Worm (Caenorhabditis elegans) whole organism, L4 larva: Measurements from ENCODE around the gene unc-105.
A peak's percentile ranks its signal among the peaks of the same experiment; 100 is the strongest.

Source experiments
- F10B5.3 ChIP-seq: sonication (generic microtip); optimal IDR thresholded peaks from 2 replicates; lab custom pipeline; 2016; ENCODE audit warnings: mild to moderate bottlenecking, missing genetic modification characterization, missing compliant biosample characterization
- F44E2.7 ChIP-seq: fragments of 200-800 bp; sonication (Bioruptor generic); IDR thresholded peaks from 2 replicates; pipeline ENCODE4 v2.1.2; 2022; ENCODE audit warnings: missing genetic modification characterization, missing compliant biosample characterization
- F49E8.2 ChIP-seq: sonication (generic microtip); optimal IDR thresholded peaks from 2 replicates; lab custom pipeline; 2016; ENCODE audit warnings: missing compliant biosample characterization, mild to moderate bottlenecking, missing genetic modification characterization, borderline replicate concordance
- R02D3.7 ChIP-seq: fragments of 150-350 bp; sonication (generic microtip); optimal IDR thresholded peaks from 3 replicates; lab custom pipeline; 2014; ENCODE audit warnings: missing biosample characterization, missing genetic modification characterization
- T26A8.4 ChIP-seq: fragments of 200-800 bp; sonication (Bioruptor generic); IDR thresholded peaks from 2 replicates; pipeline ENCODE4 v1.3.6; 2022; ENCODE audit warnings: missing genetic modification characterization, missing compliant biosample characterization
- Y105C5A.15 ChIP-seq: fragments of 200-800 bp; sonication (Bioruptor generic); IDR thresholded peaks from 2 replicates; pipeline ENCODE4 v1.3.6; 2022; ENCODE audit warnings: missing genetic modification characterization, missing compliant biosample characterization
- Y75B8A.6 ChIP-seq: fragments of 200-800 bp; sonication (Bioruptor generic); IDR thresholded peaks from 2 replicates; pipeline ENCODE4 v1.3.6; 2022; ENCODE audit warnings: missing genetic modification reagents, missing genetic modification characterization, missing compliant biosample characterization
- aha-1 ChIP-seq: fragments of 150-350 bp; peaks from one replicate; lab custom pipeline; 2014; ENCODE audit warnings: missing biosample characterization, missing genetic modification characterization
- aly-2 ChIP-seq: sonication (generic microtip); optimal IDR thresholded peaks from 2 replicates; lab custom pipeline; 2018; ENCODE audit warnings: missing biosample characterization, missing genetic modification characterization
- ceh-44 ChIP-seq: fragments of 200-800 bp; sonication (Bioruptor generic); IDR thresholded peaks from 2 replicates; pipeline ENCODE4 v1.3.6; 2022; ENCODE audit warnings: missing genetic modification reagents, missing genetic modification characterization, missing compliant biosample characterization
- cey-2 ChIP-seq: sonication (generic microtip); optimal IDR thresholded peaks from 3 replicates; lab custom pipeline; 2017; ENCODE audit warnings: missing genetic modification characterization, mild to moderate bottlenecking, missing compliant biosample characterization, antibody characterized with exemption, borderline replicate concordance; ENCODE audit not compliant: insufficient read depth
- ctbp-1 ChIP-seq: fragments of 200-800 bp; sonication (Bioruptor generic); IDR thresholded peaks from 2 replicates; pipeline ENCODE4 v1.3.6; 2022; ENCODE audit warnings: missing genetic modification reagents, missing genetic modification characterization, missing compliant biosample characterization
- daf-16 ChIP-seq, 3 experiments: sonication (generic microtip); optimal IDR thresholded peaks; 2 replicates each; lab custom pipeline; 2016 to 2017; ENCODE audit warnings: missing genetic modification characterization in 3 of 3, missing genetic modification reagents in 3 of 3, mild to moderate bottlenecking in 2 of 3, missing compliant biosample characterization in 2 of 3, missing biosample characterization in 1 of 3, moderate library complexity in 1 of 3
- daf-19 ChIP-seq: fragments of 200-800 bp; sonication (Bioruptor generic); conservative IDR thresholded peaks from 2 replicates; pipeline ENCODE4 v1.3.6; 2022; ENCODE audit warnings: missing genetic modification characterization, missing compliant biosample characterization
- dmd-6 ChIP-seq: fragments of 200-800 bp; sonication (Bioruptor generic); IDR thresholded peaks from 2 replicates; pipeline ENCODE4 v1.3.6; 2022; ENCODE audit warnings: missing genetic modification reagents, missing genetic modification characterization, missing compliant biosample characterization
- dmd-8 ChIP-seq: fragments of 200-800 bp; sonication (Bioruptor generic); IDR thresholded peaks from 2 replicates; pipeline ENCODE4 v1.3.6; 2022; ENCODE audit warnings: missing genetic modification characterization, missing compliant biosample characterization
- dmd-9 ChIP-seq: fragments of 200-800 bp; sonication (Bioruptor generic); IDR thresholded peaks from 2 replicates; pipeline ENCODE4 v1.3.6; 2022; ENCODE audit warnings: missing genetic modification reagents, missing genetic modification characterization, missing compliant biosample characterization
- dpl-1 ChIP-seq: fragments of 150-350 bp; optimal IDR thresholded peaks from 2 replicates; lab custom pipeline; 2014; ENCODE audit warnings: missing biosample characterization, missing genetic modification reagents, missing genetic modification characterization
- dve-1 ChIP-seq: sonication (generic microtip); optimal IDR thresholded peaks from 2 replicates; lab custom pipeline; 2017; ENCODE audit warnings: antibody characterized with exemption, mild to moderate bottlenecking, missing genetic modification characterization, missing compliant biosample characterization; ENCODE audit not compliant: insufficient read depth
- egl-27 ChIP-seq: sonication (generic microtip); optimal IDR thresholded peaks from 3 replicates; lab custom pipeline; 2017; ENCODE audit warnings: missing biosample characterization, missing genetic modification reagents, missing genetic modification characterization
- hlh-11 ChIP-seq: fragments of 200-800 bp; sonication (Bioruptor generic); optimal IDR thresholded peaks from 2 replicates; lab custom pipeline; 2018; ENCODE audit warnings: mild to moderate bottlenecking, missing genetic modification characterization, missing compliant biosample characterization
- hlh-30 ChIP-seq: sonication (generic microtip); optimal IDR thresholded peaks from 2 replicates; lab custom pipeline; 2017; ENCODE audit warnings: antibody characterized with exemption, mild to moderate bottlenecking, missing genetic modification characterization, missing compliant biosample characterization; ENCODE audit not compliant: insufficient read depth
- jun-1 ChIP-seq: fragments of 150-350 bp; optimal IDR thresholded peaks from 2 replicates; lab custom pipeline; 2014; ENCODE audit warnings: missing biosample characterization, missing genetic modification reagents, missing genetic modification characterization
- lin-1 ChIP-seq: fragments of 200-800 bp; sonication (Bioruptor generic); IDR thresholded peaks from 2 replicates; pipeline ENCODE4 v1.3.6; 2022; ENCODE audit warnings: missing genetic modification reagents, missing genetic modification characterization, missing compliant biosample characterization
- lin-15B ChIP-seq: fragments of 150-350 bp; sonication (generic microtip); optimal IDR thresholded peaks from 3 replicates; lab custom pipeline; 2014; ENCODE audit warnings: missing biosample characterization, missing genetic modification characterization
- lir-3 ChIP-seq: sonication (generic microtip); optimal IDR thresholded peaks from 2 replicates; lab custom pipeline; 2016; ENCODE audit warnings: mild to moderate bottlenecking, missing genetic modification characterization, missing compliant biosample characterization
- lsy-2 ChIP-seq, 2 experiments: fragments of 150-350 bp in 1 of 2; sonication (generic microtip) in 1 of 2; optimal IDR thresholded peaks; 2 replicates each; lab custom pipeline; 2014 to 2017; ENCODE audit warnings: missing biosample characterization in 2 of 2, missing genetic modification characterization in 2 of 2
- mdl-1 ChIP-seq, 2 experiments: fragments of 150-350 bp in 1 of 2; sonication (generic microtip) in 1 of 2; optimal IDR thresholded peaks; 2 replicates each; lab custom pipeline; 2014 to 2017; ENCODE audit warnings: missing biosample characterization in 2 of 2, missing genetic modification characterization in 2 of 2
- nhr-11 ChIP-seq: fragments of 150-350 bp; optimal IDR thresholded peaks from 2 replicates; lab custom pipeline; 2014; ENCODE audit warnings: missing biosample characterization, missing genetic modification characterization
- nhr-25 ChIP-seq: sonication (generic microtip); optimal IDR thresholded peaks from 2 replicates; lab custom pipeline; 2017; ENCODE audit warnings: missing genetic modification characterization, mild to moderate bottlenecking, missing compliant biosample characterization, antibody characterized with exemption, moderate library complexity, borderline replicate concordance; ENCODE audit not compliant: insufficient read depth
- nhr-28 ChIP-seq: fragments of 150-350 bp; optimal IDR thresholded peaks from 2 replicates; lab custom pipeline; 2014; ENCODE audit warnings: missing biosample characterization, missing genetic modification characterization
- nhr-41 ChIP-seq: fragments of 200-800 bp; sonication (Bioruptor generic); IDR thresholded peaks from 2 replicates; pipeline ENCODE4 v1.3.6; 2022; ENCODE audit warnings: missing genetic modification reagents, missing genetic modification characterization, missing compliant biosample characterization
- nhr-77 ChIP-seq: fragments of 150-350 bp; optimal IDR thresholded peaks from 2 replicates; lab custom pipeline; 2014; ENCODE audit warnings: missing biosample characterization, missing genetic modification characterization
- pqm-1 ChIP-seq: sonication (generic microtip); optimal IDR thresholded peaks from 2 replicates; lab custom pipeline; 2017; ENCODE audit warnings: missing biosample characterization, missing genetic modification characterization
- set-16 ChIP-seq: fragments of 200-800 bp; sonication (Bioruptor generic); IDR thresholded peaks from 2 replicates; pipeline ENCODE4 v1.3.6; 2022; ENCODE audit warnings: missing genetic modification reagents, missing genetic modification characterization, missing compliant biosample characterization
- skn-1 ChIP-seq: fragments of 150-350 bp; optimal IDR thresholded peaks from 2 replicates; lab custom pipeline; 2014; ENCODE audit warnings: missing biosample characterization, missing genetic modification characterization
- snpc-1.2 ChIP-seq: fragments of 200-800 bp; sonication (Bioruptor generic); IDR thresholded peaks from 2 replicates; pipeline ENCODE4 v1.3.6; 2022; ENCODE audit warnings: missing genetic modification reagents, missing genetic modification characterization, missing compliant biosample characterization
- unc-62 ChIP-seq, 3 experiments: fragments of 150-350 bp in 1 of 3; sonication (generic microtip); optimal IDR thresholded peaks in 2 of 3; peaks in 1 of 3; 1 replicate in 1 of 3; 2 replicates in 2 of 3; lab custom pipeline; 2014 to 2017; ENCODE audit warnings: missing biosample characterization in 3 of 3, missing genetic modification characterization in 3 of 3, missing genetic modification reagents in 3 of 3, missing genotype in 1 of 3
- vab-7 ChIP-seq: fragments of 200-800 bp; sonication (Bioruptor generic); IDR thresholded peaks from 2 replicates; pipeline ENCODE4 v1.3.6; 2022; ENCODE audit warnings: missing genetic modification reagents, missing genetic modification characterization, missing compliant biosample characterization
- zag-1 ChIP-seq: fragments of 150-350 bp; optimal IDR thresholded peaks from 2 replicates; lab custom pipeline; 2014; ENCODE audit warnings: missing biosample characterization, missing genetic modification characterization
- zip-11 ChIP-seq: fragments of 200-800 bp; sonication (Bioruptor generic); IDR thresholded peaks from 2 replicates; pipeline ENCODE4 v1.3.6; 2022; ENCODE audit warnings: missing genetic modification characterization, missing compliant biosample characterization

unc-105 gene

ce11 chrII:8093283-8093682, 23.0 kb upstream of the unc-105 start:
- no peak for TF ChIP-seq R02D3.7 (tag; lab: Kevin White, UChicago)
- TF ChIP-seq daf-19 (GFP tag; lab: Robert Waterston, UW) = no peak
- no peak for TF ChIP-seq cey-2 (tag; lab: Kevin White, UChicago)
- peak; percentile 93 for TF ChIP-seq aha-1 (tag; lab: Kevin White, UChicago)
- TF ChIP-seq skn-1 (tag; lab: Kevin White, UChicago) = no peak

ce11 chrII:8093914-8094313, 22.3 kb upstream of the unc-105 start:
- TF ChIP-seq zag-1 (no peak), zip-11 (GFP tag; lab: Robert Waterston, UW) (no peak), nhr-25 (tag; lab: Kevin White, UChicago) (no peak), lin-15B (no peak)

ce11 chrII:8099212-8099784, 17.0 kb upstream of the unc-105 start:
- TF ChIP-seq zag-1 = no peak
- TF ChIP-seq dpl-1 (GFP tag; lab: Kevin White, UChicago) = no peak
- TF ChIP-seq hlh-30 (tag; lab: Kevin White, UChicago) = peak; percentile 43
- TF ChIP-seq lin-1 (GFP tag; lab: Robert Waterston, UW) = no peak
- no peak for TF ChIP-seq vab-7 (GFP tag; lab: Robert Waterston, UW)
- no peak for TF ChIP-seq nhr-41
- no peak for TF ChIP-seq aly-2
- no peak for TF ChIP-seq dmd-6 (GFP tag; lab: Robert Waterston, UW)
- TF ChIP-seq ceh-44 (GFP tag; lab: Robert Waterston, UW) = no peak
- TF ChIP-seq unc-62 (GFP tag; optimal IDR thresholded peaks at IDR 0.05 in 1 of 2; lab: Kevin White, UChicago) = peak in 1 of 2 experiments; percentile 83
- TF ChIP-seq unc-62 (tag; optimal IDR thresholded peaks at IDR 0.05; lab: Kevin White, UChicago) = no peak
- no peak for TF ChIP-seq F10B5.3
- TF ChIP-seq Y75B8A.6 = no peak
- TF ChIP-seq lsy-2 (tag; optimal IDR thresholded peaks at IDR 0.05; lab: Kevin White, UChicago) = no peak
- TF ChIP-seq nhr-25 (tag; lab: Kevin White, UChicago) = peak; percentile 59

ce11 chrII:8102041-8102440, 14.2 kb upstream of the unc-105 start, which contains the start of gene sre-2:
TSS of gene sre-2 (minus strand) at chrII:8102141.
- TF ChIP-seq nhr-77 (tag; lab: Kevin White, UChicago) = no peak
- no peak for TF ChIP-seq Y105C5A.15 (GFP tag; lab: Robert Waterston, UW)
- TF ChIP-seq lir-3 = no peak
- TF ChIP-seq F44E2.7 (GFP tag; lab: Robert Waterston, UW) = no peak
- no peak for TF ChIP-seq set-16 (GFP tag; lab: Robert Waterston, UW)
- no peak for TF ChIP-seq dmd-8 (GFP tag; lab: Robert Waterston, UW)
- TF ChIP-seq hlh-11 (tag; lab: Kevin White, UChicago) = no peak
- TF ChIP-seq F49E8.2 (tag; lab: Kevin White, UChicago) = no peak
- no peak for TF ChIP-seq unc-62 (GFP tag; optimal IDR thresholded peaks at IDR 0.05 in 1 of 2; lab: Kevin White, UChicago)
- no peak for TF ChIP-seq unc-62 (tag; optimal IDR thresholded peaks at IDR 0.05; lab: Kevin White, UChicago)

- TF ChIP-seq dve-1 (tag; lab: Kevin White, UChicago) (peak; percentile 42), F49E8.2 (tag; lab: Kevin White, UChicago) (no peak), lsy-2 (tag; optimal IDR thresholded peaks at IDR 0.05; lab: Kevin White, UChicago) (peak in 1 of 2 experiments; percentile 42), egl-27 (tag; lab: Kevin White, UChicago) (no peak), mdl-1 (tag; optimal IDR thresholded peaks at IDR 0.05; lab: Kevin White, UChicago) (no peak), nhr-11 (peak; percentile 8), snpc-1.2 (GFP tag; lab: Robert Waterston, UW) (no peak), T26A8.4 (GFP tag; lab: Robert Waterston, UW) (no peak), hlh-11 (tag; lab: Kevin White, UChicago) (peak; percentile 45), jun-1 (tag; lab: Kevin White, UChicago) (no peak), unc-62 (GFP tag; optimal IDR thresholded peaks at IDR 0.05 in 1 of 2; lab: Kevin White, UChicago) (peak in 1 of 2 experiments; percentile 13), unc-62 (tag; optimal IDR thresholded peaks at IDR 0.05; lab: Kevin White, UChicago) (no peak), hlh-30 (tag; lab: Kevin White, UChicago) (peak; percentile 57), ctbp-1 (GFP tag; lab: Robert Waterston, UW) (no peak), Y105C5A.15 (GFP tag; lab: Robert Waterston, UW) (no peak), daf-16 (GFP tag; optimal IDR thresholded peaks at IDR 0.05; lab: Kevin White, UChicago) (no peak), daf-16 (tag; optimal IDR thresholded peaks at IDR 0.05; lab: Kevin White, UChicago) (peak; percentile 68), dmd-9 (GFP tag; lab: Robert Waterston, UW) (no peak), pqm-1 (peak; percentile 65), nhr-28 (peak; percentile 65)
Observed at ce11 chrII:8104998-8105397, 11.3 kb upstream of the unc-105 start, which contains the start of gene sfxn-5. TSS of gene sfxn-5 (minus strand) at chrII:8105052.
